Worm (Caenorhabditis elegans) whole organism, L2 larva: Measurements from ENCODE around the gene F41E7.9.

Source experiments
- C34F6.9 ChIP-seq: fragments of 150-350 bp; optimal IDR thresholded peaks from 2 replicates; lab custom pipeline; 2014; ENCODE audit warnings: missing biosample characterization, missing genetic modification characterization
- R02D3.7 ChIP-seq: fragments of 150-350 bp; optimal IDR thresholded peaks from 2 replicates; lab custom pipeline; 2014; ENCODE audit warnings: missing biosample characterization, missing genetic modification characterization
- ceh-82 ChIP-seq: fragments of 150-350 bp; optimal IDR thresholded peaks from 2 replicates; lab custom pipeline; 2014; ENCODE audit warnings: missing biosample characterization, missing genetic modification characterization
- gmeb-1 ChIP-seq: fragments of 150-350 bp; optimal IDR thresholded peaks from 2 replicates; lab custom pipeline; 2014; ENCODE audit warnings: missing biosample characterization, missing genetic modification characterization

DNA sequence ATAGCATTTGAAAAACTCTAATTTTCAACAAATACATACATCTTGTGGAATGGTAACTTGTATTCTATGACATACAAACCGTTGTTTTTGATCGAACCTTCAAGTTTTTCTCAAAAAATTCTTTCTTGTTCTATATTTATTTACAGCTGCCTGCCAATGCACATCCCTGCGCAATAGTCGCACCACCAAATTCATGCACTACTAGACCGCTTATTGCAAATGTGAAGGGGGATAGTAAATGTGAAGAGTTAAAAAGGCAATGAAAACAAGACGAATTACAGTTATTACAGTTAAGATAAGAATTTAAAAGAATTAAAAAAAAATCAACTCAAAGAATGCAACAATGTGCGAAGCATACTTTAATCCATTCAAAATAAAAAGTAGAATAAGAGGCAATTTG lies 38.1 kb upstream of the F41E7.9 start:
- TF ChIP-seq C34F6.9 (tag; lab: Kevin White, UChicago) (no peak), gmeb-1 (tag; lab: Kevin White, UChicago) (no peak), ceh-82 (tag; lab: Kevin White, UChicago) (no peak), R02D3.7 (tag; lab: Kevin White, UChicago) (no peak)
